Fruit fly (Drosophila melanogaster): ENCODE measurements around the gene Sgs7.

- TF ChIP-seq CG4496 (GFP tag; IDR thresholded peaks at IDR 0.05) (no peak), CG14655 (GFP tag; optimal IDR thresholded peaks at IDR 0.05) (no peak), CG8159 (tag; optimal IDR thresholded peaks at IDR 0.05) (no peak), CG12605 (GFP tag; IDR thresholded peaks at IDR 0.05) (no peak), CG34367 (tag; optimal IDR thresholded peaks at IDR 0.05) (no peak), CG8301 (tag; optimal IDR thresholded peaks at IDR 0.05) (no peak), Pif1A (GFP tag; optimal IDR thresholded peaks at IDR 0.05) (no peak), gl (tag; optimal IDR thresholded peaks at IDR 0.05) (no peak), CG13204 (GFP tag; optimal IDR thresholded peaks at IDR 0.05) (no peak), D1 (tag; optimal IDR thresholded peaks at IDR 0.05) (no peak)
Measured at dm6 chr3L:11516229-11516628, 6.6 kb downstream of the Sgs7 start.

All from whole organism, pupa.